Worm (Caenorhabditis elegans): ENCODE measurements around the gene T26C12.3.

T26C12.3 gene

ce11 chrIV:3294553-3295185 lies 21.5 kb upstream of the T26C12.3 start, which contains the start of gene W08E12.7 (continued):
- TF ChIP-seq nhr-19 (GFP tag; conservative IDR thresholded peaks at IDR 0.05) (peak; percentile 92), efl-1 (optimal IDR thresholded peaks at IDR 0.05) (peak; percentile 94 to 96), efl-1 (GFP tag; optimal IDR thresholded peaks at IDR 0.05 in 1 of 2) (peak; percentile 88 to 99), sptf-1 (tag; optimal IDR thresholded peaks at IDR 0.05) (no peak), nhr-71 (tag; optimal IDR thresholded peaks at IDR 0.05) (peak; percentile 97), ztf-4 (tag; optimal IDR thresholded peaks at IDR 0.05) (peak; percentile 80), ceh-90 (tag; optimal IDR thresholded peaks at IDR 0.05) (no peak), fos-1 (tag; optimal IDR thresholded peaks at IDR 0.05) (peak; percentile 90), nhr-77 (tag; optimal IDR thresholded peaks at IDR 0.05) (peak; percentile 96)

- no peak for TF ChIP-seq efl-1 (optimal IDR thresholded peaks at IDR 0.05)
- peak in 1 of 2 experiments; percentile 79 for TF ChIP-seq efl-1 (GFP tag; optimal IDR thresholded peaks at IDR 0.05 in 1 of 2)
- no peak for TF ChIP-seq aly-2 (tag; optimal IDR thresholded peaks at IDR 0.05)
- TF ChIP-seq ets-5 (GFP tag; IDR thresholded peaks at IDR 0.05) = no peak
- no peak for TF ChIP-seq snu-23 (GFP tag; optimal IDR thresholded peaks at IDR 0.05)
- no peak for TF ChIP-seq C34B4.2 (tag; optimal IDR thresholded peaks at IDR 0.05)
- no peak for TF ChIP-seq sox-4 (tag; optimal IDR thresholded peaks at IDR 0.05)
- no peak for TF ChIP-seq xbp-1 (tag; optimal IDR thresholded peaks at IDR 0.05)
- no peak for TF ChIP-seq lin-35 (GFP tag; optimal IDR thresholded peaks at IDR 0.05)
- TF ChIP-seq alr-1 (tag; optimal IDR thresholded peaks at IDR 0.05; ENCODE audit: borderline replicate concordance) = peak; percentile 62
- TF ChIP-seq mef-2 (tag; optimal IDR thresholded peaks at IDR 0.05) = no peak
Observed at ce11 chrIV:3293800-3294493, 20.8 kb upstream of the T26C12.3 start.

ce11 chrIV:3291977-3292561 lies 18.9 kb upstream of the T26C12.3 start, which contains the start of gene W08E12.8:
W08E12.8 (plus strand) TSS chrIV:3292371.
- TF ChIP-seq nhr-85 (tag) (peak; percentile 70), blmp-1 (tag; optimal IDR thresholded peaks at IDR 0.05) (peak; percentile 26), pax-3 (tag; optimal IDR thresholded peaks at IDR 0.05) (no peak), snu-23 (GFP tag; optimal IDR thresholded peaks at IDR 0.05) (peak; percentile 5)

ce11 chrIV:3289237-3289636 lies 16.0 kb upstream of the T26C12.3 start, which contains the start of gene gcy-23:
gcy-23 (minus strand) TSS chrIV:3289337.
- TF ChIP-seq elt-3 (tag; optimal IDR thresholded peaks at IDR 0.05) (no peak), sox-4 (tag; optimal IDR thresholded peaks at IDR 0.05) (no peak), nhr-11 (tag; optimal IDR thresholded peaks at IDR 0.05) (no peak), C04F5.9 (tag; optimal IDR thresholded peaks at IDR 0.05) (no peak), Y116A8C.19 (tag; optimal IDR thresholded peaks at IDR 0.05; ENCODE audit: borderline replicate concordance) (no peak), nhr-12 (tag; optimal IDR thresholded peaks at IDR 0.05) (no peak), nhr-84 (tag; optimal IDR thresholded peaks at IDR 0.05) (no peak), grh-1 (GFP tag; IDR thresholded peaks at IDR 0.05) (no peak), C16A3.4 (tag; optimal IDR thresholded peaks at IDR 0.05) (no peak), lin-39 (tag; optimal IDR thresholded peaks at IDR 0.05) (no peak), unc-62 (GFP tag; optimal IDR thresholded peaks at IDR 0.05) (no peak), dpl-1 (GFP tag; optimal IDR thresholded peaks at IDR 0.05) (no peak), C34B4.2 (tag; optimal IDR thresholded peaks at IDR 0.05) (no peak), nhr-71 (tag; optimal IDR thresholded peaks at IDR 0.05) (no peak), hpl-2 (GFP tag; optimal IDR thresholded peaks at IDR 0.05) (no peak), lin-15B (tag; optimal IDR thresholded peaks at IDR 0.05) (no peak), pax-3 (tag; optimal IDR thresholded peaks at IDR 0.05) (no peak)
